Fruit fly (Drosophila melanogaster) whole organism, prepupa: ENCODE measurements around the gene TBC1D23.

Experiments used
- CG10631 ChIP-seq: fragments of 200-800 bp; sonication (Bioruptor generic); optimal IDR thresholded peaks from 2 replicates; lab custom pipeline; 2016; ENCODE audit warnings: missing biosample characterization, missing genetic modification characterization
- CG10669 ChIP-seq: fragments of 200-800 bp; sonication (Bioruptor generic); optimal IDR thresholded peaks from 3 replicates; lab custom pipeline; 2018; ENCODE audit warnings: missing biosample characterization, mild to moderate bottlenecking, missing genetic modification characterization, moderate library complexity
- CG11294 ChIP-seq: fragments of 200-800 bp; sonication (Bioruptor generic); IDR thresholded peaks from 2 replicates; pipeline ENCODE4 v1.3.6; 2022; ENCODE audit warnings: missing biosample characterization, missing genetic modification characterization
- CG11762 ChIP-seq: fragments of 200-800 bp; sonication (Bioruptor generic); optimal IDR thresholded peaks from 3 replicates; lab custom pipeline; 2016; ENCODE audit warnings: missing biosample characterization, missing genetic modification characterization; ENCODE audit not compliant: insufficient read depth
- CG15336 ChIP-seq: fragments of 200-800 bp; sonication (Bioruptor generic); IDR thresholded peaks from 2 replicates; pipeline ENCODE4 v1.3.6; 2022; ENCODE audit warnings: missing biosample characterization, missing genetic modification characterization
- CG16779 ChIP-seq: fragments of 200-800 bp; sonication (Bioruptor generic); optimal IDR thresholded peaks from 3 replicates; lab custom pipeline; 2017; ENCODE audit warnings: missing biosample characterization, mild to moderate bottlenecking, missing genetic modification characterization
- CG3032 ChIP-seq: fragments of 200-800 bp; optimal IDR thresholded peaks from 2 replicates; lab custom pipeline; 2019; ENCODE audit warnings: missing biosample characterization, mild to moderate bottlenecking, missing genetic modification characterization, moderate library complexity
- CG31627 ChIP-seq: fragments of 200-800 bp; sonication (Bioruptor generic); optimal IDR thresholded peaks from 3 replicates; lab custom pipeline; 2016; ENCODE audit warnings: missing biosample characterization, missing genetic modification characterization
- CG32006 ChIP-seq: fragments of 200-800 bp; sonication (Bioruptor generic); optimal IDR thresholded peaks from 3 replicates; lab custom pipeline; 2017; ENCODE audit warnings: missing biosample characterization, mild to moderate bottlenecking, missing genetic modification characterization
- CG34406 ChIP-seq: fragments of 200-800 bp; sonication (Bioruptor generic); optimal IDR thresholded peaks from 3 replicates; lab custom pipeline; 2016; ENCODE audit warnings: missing biosample characterization, missing genetic modification characterization
- CG3919 ChIP-seq: fragments of 200-800 bp; sonication (Bioruptor generic); optimal IDR thresholded peaks from 3 replicates; lab custom pipeline; 2016; ENCODE audit warnings: missing biosample characterization, missing genetic modification characterization
- CG4318 ChIP-seq: fragments of 200-800 bp; sonication (Bioruptor generic); optimal IDR thresholded peaks from 3 replicates; lab custom pipeline; 2017; ENCODE audit warnings: missing biosample characterization, mild to moderate bottlenecking, missing genetic modification characterization
- CG6276 ChIP-seq: fragments of 200-800 bp; sonication (Bioruptor generic); optimal IDR thresholded peaks from 2 replicates; lab custom pipeline; 2017; ENCODE audit warnings: missing biosample characterization, mild to moderate bottlenecking, missing genetic modification characterization
- CG6808 ChIP-seq: fragments of 200-800 bp; sonication (Bioruptor generic); optimal IDR thresholded peaks from 3 replicates; lab custom pipeline; 2017; ENCODE audit warnings: missing biosample characterization, missing genetic modification characterization, mild to moderate bottlenecking, moderate library complexity, missing genetic modification reagents
- CG7368 ChIP-seq: fragments of 200-800 bp; sonication (Bioruptor generic); optimal IDR thresholded peaks from 3 replicates; lab custom pipeline; 2016; ENCODE audit warnings: missing biosample characterization, missing genetic modification characterization
- CG8119 ChIP-seq: fragments of 200-800 bp; sonication (Bioruptor generic); IDR thresholded peaks from 3 replicates; pipeline ENCODE4 v1.3.6; 2022; ENCODE audit warnings: missing biosample characterization, missing genetic modification characterization
- CG8319 ChIP-seq: fragments of 200-800 bp; sonication (Bioruptor generic); optimal IDR thresholded peaks from 3 replicates; lab custom pipeline; 2016; ENCODE audit warnings: missing biosample characterization, missing genetic modification characterization
- CG9139 ChIP-seq: fragments of 200-800 bp; sonication (Bioruptor generic); optimal IDR thresholded peaks from 3 replicates; lab custom pipeline; 2017; ENCODE audit warnings: missing biosample characterization, mild to moderate bottlenecking, missing genetic modification characterization
- Eip75B ChIP-seq: fragments of 200-800 bp; sonication (Bioruptor generic); optimal IDR thresholded peaks from 3 replicates; lab custom pipeline; 2016; ENCODE audit warnings: missing biosample characterization, missing genetic modification characterization
- Eip78C ChIP-seq: fragments of 200-800 bp; sonication (Bioruptor generic); peaks from one replicate; lab custom pipeline; 2016; ENCODE audit warnings: missing biosample characterization, missing genetic modification characterization
- Eip93F ChIP-seq: fragments of 200-800 bp; sonication (Bioruptor generic); optimal IDR thresholded peaks from 2 replicates; lab custom pipeline; 2016; ENCODE audit warnings: missing biosample characterization, mild to moderate bottlenecking, missing genetic modification characterization
- Ets96B ChIP-seq: fragments of 200-800 bp; optimal IDR thresholded peaks from 2 replicates; lab custom pipeline; 2019; ENCODE audit warnings: missing biosample characterization, mild to moderate bottlenecking, missing genetic modification characterization, moderate library complexity
- Gug ChIP-seq: fragments of 200-800 bp; sonication (Bioruptor generic); IDR thresholded peaks from 2 replicates; pipeline ENCODE4 v1.3.6; 2022; ENCODE audit warnings: missing biosample characterization, missing genetic modification characterization
- Hr39 ChIP-seq: fragments of 200-800 bp; sonication (Bioruptor generic); optimal IDR thresholded peaks from 2 replicates; lab custom pipeline; 2016; ENCODE audit warnings: missing biosample characterization, missing genetic modification characterization
- Smox ChIP-seq: fragments of 200-800 bp; sonication (Bioruptor generic); optimal IDR thresholded peaks from 3 replicates; lab custom pipeline; 2016; ENCODE audit warnings: missing biosample characterization, missing genetic modification characterization
- Sox14 ChIP-seq: fragments of 200-800 bp; sonication (Bioruptor generic); optimal IDR thresholded peaks from 3 replicates; lab custom pipeline; 2016; ENCODE audit warnings: missing biosample characterization, missing genetic modification characterization
- achi ChIP-seq: fragments of 200-800 bp; sonication (Bioruptor generic); optimal IDR thresholded peaks from 3 replicates; lab custom pipeline; 2016; ENCODE audit warnings: missing biosample characterization, missing genetic modification characterization
- acj6 ChIP-seq: fragments of 200-800 bp; sonication (Bioruptor generic); optimal IDR thresholded peaks from 3 replicates; lab custom pipeline; 2016; ENCODE audit warnings: missing biosample characterization, missing genetic modification characterization
- dac ChIP-seq: fragments of 200-800 bp; sonication (Bioruptor generic); optimal IDR thresholded peaks from 2 replicates; lab custom pipeline; 2017; ENCODE audit warnings: missing biosample characterization, mild to moderate bottlenecking, missing genetic modification characterization
- dsx ChIP-seq: fragments of 200-800 bp; optimal IDR thresholded peaks from 3 replicates; lab custom pipeline; 2019; ENCODE audit warnings: missing biosample characterization, mild to moderate bottlenecking, missing genetic modification characterization, moderate library complexity; ENCODE audit not compliant: poor library complexity, severe bottlenecking
- eg ChIP-seq: fragments of 200-800 bp; sonication (Bioruptor generic); IDR thresholded peaks from 3 replicates; pipeline ENCODE4 v1.3.6; 2022; ENCODE audit warnings: missing biosample characterization, missing genetic modification characterization
- fd59A ChIP-seq: fragments of 200-800 bp; sonication (Bioruptor generic); optimal IDR thresholded peaks from 2 replicates; lab custom pipeline; 2017; ENCODE audit warnings: missing biosample characterization, mild to moderate bottlenecking, missing genetic modification characterization, missing genetic modification reagents
- fd85E ChIP-seq: fragments of 200-800 bp; sonication (Bioruptor generic); optimal IDR thresholded peaks from 3 replicates; lab custom pipeline; 2016; ENCODE audit warnings: missing biosample characterization, missing genetic modification characterization
- lz ChIP-seq: fragments of 200-800 bp; sonication (Bioruptor generic); optimal IDR thresholded peaks from 3 replicates; lab custom pipeline; 2016; ENCODE audit warnings: missing biosample characterization, missing genetic modification characterization
- net ChIP-seq: fragments of 200-800 bp; sonication (Bioruptor generic); optimal IDR thresholded peaks from 3 replicates; lab custom pipeline; 2016; ENCODE audit warnings: missing biosample characterization, missing genetic modification characterization
- pdm3 ChIP-seq: fragments of 200-800 bp; sonication (Bioruptor generic); optimal IDR thresholded peaks from 3 replicates; lab custom pipeline; 2016; ENCODE audit warnings: missing biosample characterization, missing genetic modification characterization
- salr ChIP-seq, 2 experiments: fragments of 200-800 bp; sonication (Bioruptor generic); optimal IDR thresholded peaks; 3 replicates each; lab custom pipeline; 2016 to 2018; ENCODE audit warnings: missing biosample characterization in 2 of 2, missing genetic modification characterization in 2 of 2, mild to moderate bottlenecking in 1 of 2
- spab ChIP-seq: fragments of 200-800 bp; sonication (Bioruptor generic); optimal IDR thresholded peaks from 2 replicates; lab custom pipeline; 2017; ENCODE audit warnings: missing biosample characterization, mild to moderate bottlenecking, missing genetic modification characterization, missing genetic modification reagents
- svp ChIP-seq: fragments of 200-800 bp; sonication (Bioruptor generic); peaks from one replicate; lab custom pipeline; 2016; ENCODE audit warnings: missing biosample characterization, missing genetic modification characterization
- topi ChIP-seq: fragments of 200-800 bp; sonication (Bioruptor generic); optimal IDR thresholded peaks from 3 replicates; lab custom pipeline; 2016; ENCODE audit warnings: missing biosample characterization, missing genetic modification characterization

Gene TBC1D23

DNA sequence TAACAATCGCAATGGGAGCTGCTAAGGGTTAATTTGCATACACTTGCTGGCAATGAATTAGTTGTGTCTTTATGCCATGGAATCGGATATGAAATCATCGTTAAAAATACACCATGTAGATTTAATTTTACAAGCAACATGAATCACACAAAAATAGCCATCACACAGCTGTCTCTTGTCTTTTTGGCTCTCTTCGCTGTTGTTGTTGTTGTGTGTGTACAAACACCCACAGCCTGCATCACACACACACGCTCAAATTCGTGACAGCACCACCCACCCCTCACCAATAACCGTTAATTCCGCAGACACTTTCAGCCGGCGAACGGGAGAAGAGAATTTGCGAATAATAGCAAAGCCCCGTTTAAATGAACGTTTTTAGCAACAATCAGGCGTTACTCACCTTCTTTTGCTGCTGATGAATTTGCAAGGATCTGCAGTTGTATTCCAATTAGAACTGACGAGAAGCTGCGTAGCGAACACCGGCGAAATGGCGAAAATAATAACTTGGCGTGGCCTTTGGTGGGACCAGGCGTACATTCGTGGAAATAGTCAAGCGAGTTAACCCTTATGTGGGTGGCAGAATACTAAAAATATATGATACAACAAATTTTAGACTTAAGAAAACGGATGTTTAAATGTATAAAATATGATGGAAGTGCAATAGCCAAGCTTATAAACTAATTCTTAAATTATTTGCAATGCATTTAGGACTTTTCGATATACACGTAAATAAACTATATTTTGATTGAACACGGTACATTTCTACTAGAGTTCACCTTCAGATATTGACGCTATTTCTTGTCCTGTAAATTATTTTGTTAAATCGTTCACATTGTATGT lies 28.8 kb downstream of the TBC1D23 start, which contains the start of gene capt (continued):
- TF ChIP-seq net (no peak), CG10631 (GFP tag; lab: Kevin White, UChicago) (no peak), svp (peak; percentile 74), CG3032 (tag; lab: Kevin White, UChicago) (peak; percentile 51), CG8319 (GFP tag; lab: Kevin White, UChicago) (no peak), lz (GFP tag; lab: Kevin White, UChicago) (peak; percentile 59), CG7368 (GFP tag; lab: Kevin White, UChicago) (no peak), salr (GFP tag; optimal IDR thresholded peaks at IDR 0.05; lab: Kevin White, UChicago) (no peak), Sox14 (GFP tag; lab: Kevin White, UChicago) (peak; percentile 33), CG32006 (GFP tag; lab: Kevin White, UChicago) (no peak), CG9139 (GFP tag; lab: Kevin White, UChicago) (no peak), pdm3 (no peak), CG3919 (GFP tag; lab: Kevin White, UChicago) (no peak), Smox (GFP tag; lab: Kevin White, UChicago) (no peak), acj6 (GFP tag; lab: Kevin White, UChicago) (no peak), CG31627 (GFP tag; lab: Kevin White, UChicago) (peak; percentile 65), CG11294 (GFP tag; lab: Robert Waterston, UW) (no peak), dsx (GFP tag; lab: Kevin White, UChicago) (no peak), fd85E (GFP tag; lab: Kevin White, UChicago) (no peak), Gug (GFP tag; lab: Robert Waterston, UW) (no peak), CG4318 (GFP tag; lab: Kevin White, UChicago) (no peak), topi (GFP tag; lab: Kevin White, UChicago) (peak; percentile 27), CG6808 (GFP tag; lab: Kevin White, UChicago) (peak; percentile 7), Eip75B (no peak), CG16779 (tag; lab: Kevin White, UChicago) (no peak), Eip78C (GFP tag; lab: Kevin White, UChicago) (peak; percentile 66), achi (GFP tag; lab: Kevin White, UChicago) (no peak), CG15336 (GFP tag; lab: Robert Waterston, UW) (peak; percentile 37; the same call in 1 of the 2 replicates), Ets96B (peak; percentile 33), CG8119 (GFP tag; lab: Robert Waterston, UW) (0 out of 3 replicates have a peak, but pooled peaks have one; percentile 49), CG11762 (GFP tag; lab: Kevin White, UChicago) (no peak), CG34406 (peak; percentile 27), Hr39 (peak; percentile 66), dac (GFP tag; lab: Kevin White, UChicago) (no peak), Eip93F (GFP tag; lab: Kevin White, UChicago) (no peak), CG6276 (no peak), fd59A (no peak), spab (GFP tag; lab: Kevin White, UChicago) (no peak)

- TF ChIP-seq CG10669 (no peak), svp (peak; percentile 35), eg (GFP tag; lab: Robert Waterston, UW) (peak; percentile 35; the same call in 1 of the 3 replicates)
Observed at dm6 chr2L:1158519-1159319, 29.6 kb downstream of the TBC1D23 start, which contains the start of gene Tango14. Tango14 (plus strand) TSS chr2L:1158661.
